Fruit fly (Drosophila melanogaster) whole organism, prepupa: ENCODE results near the gene CG43135.

Experiments
- CG10669 ChIP-seq: fragments of 200-800 bp; sonication (Bioruptor generic); optimal IDR thresholded peaks from 3 replicates; lab custom pipeline; 2018; ENCODE audit warnings: missing biosample characterization, mild to moderate bottlenecking, missing genetic modification characterization, moderate library complexity
- CG1621 ChIP-seq: fragments of 200-800 bp; sonication (Bioruptor generic); optimal IDR thresholded peaks from 3 replicates; lab custom pipeline; 2018; ENCODE audit warnings: missing biosample characterization, mild to moderate bottlenecking, missing genetic modification characterization

DNA sequence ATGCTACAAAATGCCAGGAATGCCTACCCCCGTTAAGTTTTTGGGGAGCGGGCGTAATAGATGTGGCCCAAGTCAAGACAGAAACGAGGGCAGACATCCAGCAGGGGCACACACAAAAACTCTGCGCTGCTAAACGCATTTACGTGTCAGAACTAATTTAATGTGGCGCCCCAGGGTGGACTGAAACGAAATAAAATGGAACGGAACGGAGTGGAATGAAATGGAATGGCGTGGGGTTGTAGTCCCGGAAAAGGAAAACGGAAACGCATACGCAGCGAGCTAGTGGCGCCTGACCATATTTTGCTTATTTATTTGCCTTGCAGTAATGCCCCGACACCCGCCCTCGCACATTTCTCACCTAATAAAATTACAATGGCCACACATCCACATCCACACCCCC lies 25.3 kb downstream of the CG43135 start:
- no peak for TF ChIP-seq CG10669 (GFP tag; lab: Kevin White, UChicago)
- no peak for TF ChIP-seq CG1621
